Fruit fly (Drosophila melanogaster) whole organism, wandering third instar larva: ENCODE results near the gene Ir68a.

ENCODE experiments used
- CG32264 ChIP-seq: fragments of 200-800 bp; sonication (Bioruptor generic); optimal IDR thresholded peaks from 2 replicates; lab custom pipeline; 2016; ENCODE audit warnings: missing biosample characterization, missing genetic modification characterization
- CG9705 ChIP-seq: fragments of 200-800 bp; sonication (Bioruptor generic); optimal IDR thresholded peaks from 2 replicates; lab custom pipeline; 2018; ENCODE audit warnings: missing biosample characterization, mild to moderate bottlenecking, missing genetic modification characterization
- CrebA ChIP-seq: fragments of 200-800 bp; sonication (Bioruptor generic); optimal IDR thresholded peaks from 2 replicates; lab custom pipeline; 2016; ENCODE audit warnings: missing biosample characterization, mild to moderate bottlenecking, missing genetic modification characterization, borderline replicate concordance
- Dfd ChIP-seq: fragments of >200 bp; optimal IDR thresholded peaks from 2 replicates; lab custom pipeline; 2017; ENCODE audit warnings: missing biosample characterization, missing genetic modification characterization
- Dif ChIP-seq: fragments of 200-275, 200-300 bp; sonication (Bioruptor generic); optimal IDR thresholded peaks from 2 replicates; lab custom pipeline; 2018; ENCODE audit warnings: missing biosample characterization, missing genetic modification characterization; ENCODE audit not compliant: partially characterized antibody
- GATAd ChIP-seq: sonication (Bioruptor generic); optimal IDR thresholded peaks from 2 replicates; lab custom pipeline; 2016; ENCODE audit warnings: missing biosample characterization, missing genetic modification characterization
- HLH106 ChIP-seq: fragments of 200-800 bp; optimal IDR thresholded peaks from 3 replicates; lab custom pipeline; 2019; ENCODE audit warnings: missing biosample characterization, mild to moderate bottlenecking, missing genetic modification characterization, moderate library complexity
- Hnf4 ChIP-seq: fragments of 200-800 bp; sonication (Bioruptor generic); optimal IDR thresholded peaks from 2 replicates; lab custom pipeline; 2016; ENCODE audit warnings: missing biosample characterization, mild to moderate bottlenecking, missing genetic modification characterization
- Hr78 ChIP-seq: fragments of >200 bp; optimal IDR thresholded peaks from 2 replicates; lab custom pipeline; 2017; ENCODE audit warnings: missing biosample characterization, missing genetic modification characterization
- Hr83 ChIP-seq: fragments of 200-300 bp; sonication (Bioruptor generic); optimal IDR thresholded peaks from 2 replicates; lab custom pipeline; 2016; ENCODE audit warnings: missing biosample characterization, mild to moderate bottlenecking, missing genetic modification characterization, moderate library complexity; ENCODE audit not compliant: poor library complexity, severe bottlenecking
- Jra ChIP-seq: sonication (Bioruptor generic); optimal IDR thresholded peaks from 2 replicates; lab custom pipeline; 2016; ENCODE audit warnings: missing biosample characterization, missing genetic modification characterization
- Mio ChIP-seq: sonication (Bioruptor generic); optimal IDR thresholded peaks from 2 replicates; lab custom pipeline; 2016; ENCODE audit warnings: missing biosample characterization, missing genetic modification characterization
- N ChIP-seq: fragments of >200 bp; optimal IDR thresholded peaks from 2 replicates; lab custom pipeline; 2018; ENCODE audit warnings: missing biosample characterization, missing external identifiers, missing genetic modification characterization
- OdsH ChIP-seq: fragments of 200-800 bp; sonication (Bioruptor generic); optimal IDR thresholded peaks from 2 replicates; lab custom pipeline; 2016; ENCODE audit warnings: missing biosample characterization, mild to moderate bottlenecking, missing genetic modification characterization
- Rel ChIP-seq, 2 experiments: fragments of 200-800 bp; sonication (Bioruptor generic) in 1 of 2; optimal IDR thresholded peaks; 2 replicates in 1 of 2; 3 replicates in 1 of 2; lab custom pipeline; 2016 to 2019; ENCODE audit warnings: mild to moderate bottlenecking in 2 of 2, missing biosample characterization in 2 of 2, missing genetic modification characterization in 2 of 2, moderate library complexity in 1 of 2
- Sp1 ChIP-seq: fragments of 200-800 bp; sonication (Bioruptor generic); optimal IDR thresholded peaks from 3 replicates; lab custom pipeline; 2019; ENCODE audit warnings: missing biosample characterization, mild to moderate bottlenecking, missing genetic modification characterization, moderate library complexity
- br ChIP-seq: fragments of 200-800 bp; sonication (Bioruptor generic); optimal IDR thresholded peaks from 2 replicates; lab custom pipeline; 2016; ENCODE audit warnings: missing biosample characterization, missing genetic modification characterization
- brk ChIP-seq: fragments of 200-800 bp; sonication (Bioruptor generic); optimal IDR thresholded peaks from 2 replicates; lab custom pipeline; 2016; ENCODE audit warnings: missing biosample characterization, mild to moderate bottlenecking, missing genetic modification characterization
- dsf ChIP-seq: sonication (Bioruptor generic); optimal IDR thresholded peaks from 2 replicates; lab custom pipeline; 2016; ENCODE audit warnings: missing biosample characterization, missing genetic modification characterization, borderline replicate concordance
- foxo ChIP-seq, 2 experiments: fragments of 200-800 bp; sonication (Bioruptor generic); optimal IDR thresholded peaks; 2 replicates in 1 of 2; 3 replicates in 1 of 2; lab custom pipeline; 2016 to 2017; ENCODE audit warnings: missing biosample characterization in 2 of 2, missing genetic modification characterization in 2 of 2
- fru ChIP-seq: fragments of 200-800 bp; sonication (Bioruptor generic); optimal IDR thresholded peaks from 3 replicates; lab custom pipeline; 2016; ENCODE audit warnings: missing biosample characterization, mild to moderate bottlenecking, missing genetic modification characterization
- h ChIP-seq: fragments of 200-800 bp; sonication (Bioruptor generic); optimal IDR thresholded peaks from 3 replicates; lab custom pipeline; 2016; ENCODE audit warnings: missing biosample characterization, mild to moderate bottlenecking, missing genetic modification characterization
- jim ChIP-seq: fragments of 175-275, 200-325 bp; sonication (Bioruptor generic); optimal IDR thresholded peaks from 2 replicates; lab custom pipeline; 2016; ENCODE audit warnings: missing biosample characterization, mild to moderate bottlenecking, missing genetic modification characterization
- lola ChIP-seq: fragments of >200 bp; optimal IDR thresholded peaks from 2 replicates; lab custom pipeline; 2017; ENCODE audit warnings: missing biosample characterization, missing genetic modification characterization
- pan ChIP-seq: fragments of >200 bp; optimal IDR thresholded peaks from 2 replicates; lab custom pipeline; 2017
- psq ChIP-seq: fragments of 200-800 bp; sonication (Bioruptor generic); optimal IDR thresholded peaks from 3 replicates; lab custom pipeline; 2017; ENCODE audit warnings: missing biosample characterization, mild to moderate bottlenecking, missing genetic modification characterization, moderate library complexity
- rgr ChIP-seq: fragments of 200-800 bp; sonication (Bioruptor generic); optimal IDR thresholded peaks from 3 replicates; lab custom pipeline; 2016; ENCODE audit warnings: missing biosample characterization, mild to moderate bottlenecking, missing genetic modification characterization
- sage ChIP-seq: fragments of 200-800 bp; sonication (Bioruptor generic); optimal IDR thresholded peaks from 2 replicates; lab custom pipeline; 2016; ENCODE audit warnings: missing biosample characterization, mild to moderate bottlenecking, missing genetic modification characterization
- sv ChIP-seq: fragments of 200-800 bp; sonication (Bioruptor generic); optimal IDR thresholded peaks from 3 replicates; lab custom pipeline; 2016; ENCODE audit warnings: missing biosample characterization, missing genetic modification characterization
- tai ChIP-seq: sonication (Bioruptor generic); optimal IDR thresholded peaks from 2 replicates; lab custom pipeline; 2016; ENCODE audit warnings: missing biosample characterization, missing genetic modification characterization
- woc ChIP-seq: sonication (Bioruptor generic); optimal IDR thresholded peaks from 2 replicates; lab custom pipeline; 2016; ENCODE audit warnings: missing biosample characterization, mild to moderate bottlenecking, missing genetic modification characterization

Gene Ir68a

dm6 chr3L:11205608-11206336 is 30.2 kb downstream of the Ir68a start, which contains the start of gene Plod:
Plod (minus strand) TSS chr3L:11206016.
- no peak for TF ChIP-seq Mio (GFP tag; lab: Kevin White, UChicago)
- TF ChIP-seq dsf (GFP tag; lab: Kevin White, UChicago), result no peak
- TF ChIP-seq OdsH, result no peak
- TF ChIP-seq Jra, result no peak
- peak; percentile 39 for TF ChIP-seq h (GFP tag; lab: Kevin White, UChicago)
- peak; percentile 93 for TF ChIP-seq N (GFP tag; lab: Kevin White, UChicago)
- peak; percentile 35 for TF ChIP-seq Dif
- peak; percentile 44 for TF ChIP-seq Hr78 (GFP tag; lab: Kevin White, UChicago)
- no peak for TF ChIP-seq GATAd (GFP tag; lab: Kevin White, UChicago)
- TF ChIP-seq Hr83, result peak; percentile 21
- no peak for TF ChIP-seq rgr (GFP tag; lab: Kevin White, UChicago)
- peak; percentile 50 for TF ChIP-seq sv (GFP tag; lab: Kevin White, UChicago)
- TF ChIP-seq foxo (GFP tag; optimal IDR thresholded peaks at IDR 0.05; lab: Kevin White, UChicago), result peak in 1 of 2 experiments; percentile 22
- TF ChIP-seq Dfd (GFP tag; lab: Kevin White, UChicago), result no peak
- peak; percentile 24 for TF ChIP-seq HLH106 (tag; lab: Kevin White, UChicago)
- TF ChIP-seq sage (GFP tag; lab: Kevin White, UChicago), result no peak
- peak; percentile 63 for TF ChIP-seq Hnf4 (GFP tag; lab: Kevin White, UChicago)
- TF ChIP-seq Rel (GFP tag; optimal IDR thresholded peaks at IDR 0.05; lab: Kevin White, UChicago), result no peak
- TF ChIP-seq Rel (tag; optimal IDR thresholded peaks at IDR 0.05; lab: Kevin White, UChicago), result peak; percentile 96
- TF ChIP-seq woc (GFP tag; lab: Kevin White, UChicago), result peak; percentile 60
- TF ChIP-seq tai (GFP tag; lab: Kevin White, UChicago), result no peak
- peak; percentile 15 for TF ChIP-seq Sp1 (GFP tag; lab: Kevin White, UChicago)

dm6 chr3L:11204852-11205251 is 31.2 kb downstream of the Ir68a start:
- TF ChIP-seq jim (GFP tag; lab: Kevin White, UChicago), result no peak
- TF ChIP-seq woc (GFP tag; lab: Kevin White, UChicago), result no peak
- no peak for TF ChIP-seq sage (GFP tag; lab: Kevin White, UChicago)
- no peak for TF ChIP-seq rgr (GFP tag; lab: Kevin White, UChicago)
- no peak for TF ChIP-seq psq (GFP tag; lab: Kevin White, UChicago)
- no peak for TF ChIP-seq lola (GFP tag; lab: Kevin White, UChicago)
- TF ChIP-seq GATAd (GFP tag; lab: Kevin White, UChicago), result no peak
- TF ChIP-seq OdsH, result no peak
- no peak for TF ChIP-seq fru (GFP tag; lab: Kevin White, UChicago)

dm6 chr3L:11203820-11204449 is 32.1 kb downstream of the Ir68a start:
- TF ChIP-seq pan (lab: Kevin White, UChicago) (no peak), CG32264 (GFP tag; lab: Kevin White, UChicago) (no peak), OdsH (no peak), lola (GFP tag; lab: Kevin White, UChicago) (no peak), Mio (GFP tag; lab: Kevin White, UChicago) (no peak), N (GFP tag; lab: Kevin White, UChicago) (no peak), Dif (no peak), tai (GFP tag; lab: Kevin White, UChicago) (no peak), CrebA (GFP tag; lab: Kevin White, UChicago) (no peak), br (no peak), CG9705 (GFP tag; lab: Kevin White, UChicago) (no peak), Rel (GFP tag; optimal IDR thresholded peaks at IDR 0.05; lab: Kevin White, UChicago) (no peak), Rel (tag; optimal IDR thresholded peaks at IDR 0.05; lab: Kevin White, UChicago) (no peak), brk (GFP tag; lab: Kevin White, UChicago) (no peak), Hnf4 (GFP tag; lab: Kevin White, UChicago) (no peak), woc (GFP tag; lab: Kevin White, UChicago) (no peak), sage (GFP tag; lab: Kevin White, UChicago) (no peak), GATAd (GFP tag; lab: Kevin White, UChicago) (no peak), jim (GFP tag; lab: Kevin White, UChicago) (no peak), foxo (GFP tag; optimal IDR thresholded peaks at IDR 0.05; lab: Kevin White, UChicago) (no peak), Sp1 (GFP tag; lab: Kevin White, UChicago) (no peak)
